Fruit fly (Drosophila melanogaster) whole organism, embryonic: ENCODE data around the gene CG13309.

Source experiments
- Atf6 ChIP-seq: fragments of 200-800 bp; sonication (Bioruptor generic); IDR thresholded peaks from 2 replicates; pipeline ENCODE4 v1.3.6; 2022; ENCODE audit warnings: missing biosample characterization, missing genetic modification characterization
- CG10267 ChIP-seq: fragments of 200-800 bp; sonication (Bioruptor generic); optimal IDR thresholded peaks from 2 replicates; lab custom pipeline; 2018; ENCODE audit warnings: missing biosample characterization, mild to moderate bottlenecking, missing genetic modification characterization, moderate library complexity
- CG11398 ChIP-seq: fragments of 200-800 bp; sonication (Bioruptor generic); optimal IDR thresholded peaks from 2 replicates; lab custom pipeline; 2016; ENCODE audit warnings: missing biosample characterization, missing genetic modification characterization
- CG11504 ChIP-seq: fragments of 200-800 bp; sonication (Bioruptor generic); optimal IDR thresholded peaks from 3 replicates; lab custom pipeline; 2019; ENCODE audit warnings: missing biosample characterization, mild to moderate bottlenecking, missing genetic modification characterization, moderate library complexity
- CG12659 ChIP-seq: fragments of 200-800 bp; sonication (Bioruptor generic); optimal IDR thresholded peaks from 3 replicates; lab custom pipeline; 2017; ENCODE audit warnings: mild to moderate bottlenecking, missing biosample characterization, missing genetic modification reagents, missing genetic modification characterization
- CG13624 ChIP-seq: fragments of 200-800 bp; sonication (Bioruptor generic); optimal IDR thresholded peaks from 2 replicates; lab custom pipeline; 2016; ENCODE audit warnings: missing biosample characterization, missing genetic modification characterization
- CG15269 ChIP-seq: fragments of 200-800 bp; sonication (Bioruptor generic); optimal IDR thresholded peaks from 2 replicates; lab custom pipeline; 2018; ENCODE audit warnings: missing biosample characterization, mild to moderate bottlenecking, missing genetic modification characterization, moderate library complexity
- CG15479 ChIP-seq: fragments of 200-800 bp; sonication (Bioruptor generic); optimal IDR thresholded peaks from 3 replicates; lab custom pipeline; 2019; ENCODE audit warnings: missing biosample characterization, mild to moderate bottlenecking, missing genetic modification characterization, moderate library complexity
- CG15601 ChIP-seq: fragments of 200-800 bp; sonication (Bioruptor generic); optimal IDR thresholded peaks from 3 replicates; lab custom pipeline; 2019; ENCODE audit warnings: missing biosample characterization, mild to moderate bottlenecking, missing genetic modification characterization, moderate library complexity
- CG3163 ChIP-seq: fragments of 200-800 bp; sonication (Bioruptor generic); optimal IDR thresholded peaks from 3 replicates; lab custom pipeline; 2016; ENCODE audit warnings: missing biosample characterization, missing genetic modification characterization
- CG4328 ChIP-seq: fragments of 200-800 bp; sonication (Bioruptor generic); optimal IDR thresholded peaks from 3 replicates; lab custom pipeline; 2017; ENCODE audit warnings: missing biosample characterization, missing genetic modification reagents, missing genetic modification characterization
- CG5180 ChIP-seq: fragments of 200-800 bp; sonication (Bioruptor generic); optimal IDR thresholded peaks from 3 replicates; lab custom pipeline; 2017; ENCODE audit warnings: missing biosample characterization, missing genetic modification characterization, mild to moderate bottlenecking, moderate library complexity, missing genetic modification reagents
- CG6813 ChIP-seq: fragments of 200-800 bp; sonication (Bioruptor generic); optimal IDR thresholded peaks from 2 replicates; lab custom pipeline; 2017; ENCODE audit warnings: missing biosample characterization, missing genetic modification characterization, mild to moderate bottlenecking, moderate library complexity, missing genetic modification reagents
- CG7839 ChIP-seq: fragments of 200-800 bp; sonication (Bioruptor generic); optimal IDR thresholded peaks from 3 replicates; lab custom pipeline; 2018; ENCODE audit warnings: missing biosample characterization, mild to moderate bottlenecking, missing genetic modification characterization, moderate library complexity
- CG7928 ChIP-seq: fragments of 200-800 bp; sonication (Bioruptor generic); optimal IDR thresholded peaks from 2 replicates; lab custom pipeline; 2017; ENCODE audit warnings: missing biosample characterization, mild to moderate bottlenecking, missing genetic modification characterization
- CG7987 ChIP-seq: fragments of 200-800 bp; sonication (Bioruptor generic); optimal IDR thresholded peaks from 2 replicates; lab custom pipeline; 2018; ENCODE audit warnings: missing biosample characterization, mild to moderate bottlenecking, missing genetic modification characterization, moderate library complexity
- CG8290 ChIP-seq, 3 experiments: fragments of 200-800 bp; sonication (Bioruptor generic); optimal IDR thresholded peaks; 2 replicates each; lab custom pipeline; 2016 to 2019; ENCODE audit warnings: missing biosample characterization in 3 of 3, missing genetic modification characterization in 3 of 3, mild to moderate bottlenecking in 2 of 3, moderate library complexity in 1 of 3
- CG8388 ChIP-seq: fragments of 200-800 bp; sonication (Bioruptor generic); optimal IDR thresholded peaks from 2 replicates; lab custom pipeline; 2019; ENCODE audit warnings: missing biosample characterization, mild to moderate bottlenecking, missing genetic modification characterization, moderate library complexity
- CG8478 ChIP-seq: fragments of >200 bp; optimal IDR thresholded peaks from 2 replicates; lab custom pipeline; 2018
- D19A ChIP-seq: fragments of 200-800 bp; optimal IDR thresholded peaks from 3 replicates; lab custom pipeline; 2019; ENCODE audit warnings: missing biosample characterization, mild to moderate bottlenecking, missing genetic modification characterization, moderate library complexity
- Eip74EF ChIP-seq, 2 experiments: fragments of 200-800 bp in 1 of 2; fragments of >200 bp in 1 of 2; sonication (Bioruptor generic) in 1 of 2; optimal IDR thresholded peaks; 2 replicates each; lab custom pipeline; 2017 to 2019; ENCODE audit warnings: missing biosample characterization in 2 of 2, missing genetic modification characterization in 2 of 2, mild to moderate bottlenecking in 1 of 2, moderate library complexity in 1 of 2
- Mes4 ChIP-seq: fragments of 200-800 bp; sonication (Bioruptor generic); optimal IDR thresholded peaks from 2 replicates; lab custom pipeline; 2016; ENCODE audit warnings: missing biosample characterization, missing genetic modification characterization
- Mrtf ChIP-seq: fragments of 200-800 bp; sonication (Bioruptor generic); IDR thresholded peaks from 3 replicates; pipeline ENCODE4 v1.3.6; 2022; ENCODE audit warnings: missing biosample characterization, missing genetic modification characterization
- Neu2 ChIP-seq: fragments of 200-800 bp; sonication (Bioruptor generic); optimal IDR thresholded peaks from 3 replicates; lab custom pipeline; 2016; ENCODE audit warnings: missing biosample characterization, missing genetic modification characterization, borderline replicate concordance
- Nf-YA ChIP-seq: fragments of 200-800 bp; sonication (Bioruptor generic); IDR thresholded peaks from 2 replicates; pipeline ENCODE4 v1.3.6; 2022; ENCODE audit warnings: missing biosample characterization, missing genetic modification characterization
- Nf-YB ChIP-seq: fragments of 200-800 bp; sonication (Bioruptor generic); optimal IDR thresholded peaks from 3 replicates; lab custom pipeline; 2019; ENCODE audit warnings: missing biosample characterization, mild to moderate bottlenecking, missing genetic modification characterization, moderate library complexity
- Oaz ChIP-seq: fragments of 200-800 bp; sonication (Bioruptor generic); IDR thresholded peaks from 2 replicates; pipeline ENCODE4 v1.3.6; 2022; ENCODE audit warnings: missing biosample characterization, missing genetic modification characterization
- Sry-δ ChIP-seq: fragments of 200-800 bp; sonication (Bioruptor generic); optimal IDR thresholded peaks from 2 replicates; lab custom pipeline; 2016; ENCODE audit warnings: missing biosample characterization, missing genetic modification characterization
- Stat92E ChIP-seq, 3 experiments: fragments of >200 bp in 2 of 3; fragments of 200-800 bp in 1 of 3; sonication (Bioruptor generic) in 1 of 3; optimal IDR thresholded peaks; 2 replicates each; lab custom pipeline; 2017 to 2019; ENCODE audit warnings: missing biosample characterization in 3 of 3, missing genetic modification characterization in 3 of 3, mild to moderate bottlenecking in 1 of 3, moderate library complexity in 1 of 3
- Trl ChIP-seq, 3 experiments: fragments of >200 bp in 2 of 3; fragments of 200-800 bp in 1 of 3; sonication (Bioruptor generic) in 1 of 3; optimal IDR thresholded peaks; 2 replicates in 1 of 3; 3 replicates in 2 of 3; lab custom pipeline; 2016 to 2017; ENCODE audit warnings: missing biosample characterization in 1 of 3, missing genetic modification characterization in 1 of 3
- amos ChIP-seq: fragments of 200-800 bp; sonication (Bioruptor generic); IDR thresholded peaks from 2 replicates; pipeline ENCODE4 v1.3.6; 2022; ENCODE audit warnings: missing biosample characterization, missing genetic modification characterization; ENCODE audit not compliant: partially characterized antibody
- ap ChIP-seq: fragments of 200-800 bp; sonication (Bioruptor generic); IDR thresholded peaks from 2 replicates; pipeline ENCODE4 v1.3.6; 2022; ENCODE audit warnings: missing biosample characterization, missing genetic modification characterization
- crol ChIP-seq: fragments of 200-800 bp; sonication (Bioruptor generic); IDR thresholded peaks from 2 replicates; pipeline ENCODE4 v1.3.6; 2022; ENCODE audit warnings: missing biosample characterization, missing genetic modification characterization
- fd64A ChIP-seq: fragments of 200-800 bp; sonication (Bioruptor generic); optimal IDR thresholded peaks from 3 replicates; lab custom pipeline; 2018; ENCODE audit warnings: missing biosample characterization, mild to moderate bottlenecking, missing genetic modification characterization
- grn ChIP-seq: fragments of 200-800 bp; sonication (Bioruptor generic); optimal IDR thresholded peaks from 3 replicates; lab custom pipeline; 2017; ENCODE audit warnings: missing biosample characterization, missing genetic modification characterization
- hbn ChIP-seq: fragments of 200-800 bp; sonication (Bioruptor generic); IDR thresholded peaks from 2 replicates; pipeline ENCODE4 v1.3.6; 2022; ENCODE audit warnings: missing biosample characterization, missing genetic modification characterization; ENCODE audit not compliant: partially characterized antibody
- kay ChIP-seq: fragments of 200-800 bp; sonication (Bioruptor generic); optimal IDR thresholded peaks from 2 replicates; lab custom pipeline; 2016; ENCODE audit warnings: missing biosample characterization, missing genetic modification characterization
- lov ChIP-seq, 2 experiments: fragments of 200-800 bp in 1 of 2; fragments of >200 bp in 1 of 2; sonication (Bioruptor generic) in 1 of 2; IDR thresholded peaks in 1 of 2; optimal IDR thresholded peaks in 1 of 2; 2 replicates in 1 of 2; 3 replicates in 1 of 2; pipeline versions ENCODE4 v1.3.6 to Lab custom; 2017 to 2022; ENCODE audit warnings: missing biosample characterization in 1 of 2, missing genetic modification characterization in 1 of 2
- pb ChIP-seq: fragments of 200-800 bp; sonication (Bioruptor generic); optimal IDR thresholded peaks from 3 replicates; lab custom pipeline; 2016; ENCODE audit warnings: missing biosample characterization, missing genetic modification characterization
- pfk ChIP-seq: fragments of 200-800 bp; sonication (Bioruptor generic); optimal IDR thresholded peaks from 2 replicates; lab custom pipeline; 2018; ENCODE audit warnings: missing biosample characterization, mild to moderate bottlenecking, missing genetic modification characterization, moderate library complexity
- so ChIP-seq: fragments of 200-800 bp; sonication (Bioruptor generic); IDR thresholded peaks from 3 replicates; pipeline ENCODE4 v1.3.6; 2022; ENCODE audit warnings: missing biosample characterization, missing genetic modification characterization
- sug ChIP-seq: fragments of 200-800 bp; optimal IDR thresholded peaks from 2 replicates; lab custom pipeline; 2019; ENCODE audit warnings: missing biosample characterization, mild to moderate bottlenecking, missing genetic modification characterization, moderate library complexity
- tap ChIP-seq: fragments of 200-800 bp; optimal IDR thresholded peaks from 3 replicates; lab custom pipeline; 2019; ENCODE audit warnings: missing biosample characterization, mild to moderate bottlenecking, missing genetic modification characterization, moderate library complexity
- tgo ChIP-seq: fragments of 200-800 bp; sonication (Bioruptor generic); IDR thresholded peaks from 3 replicates; pipeline ENCODE4 v1.3.6; 2022; ENCODE audit warnings: missing biosample characterization, missing genetic modification characterization
- vnd ChIP-seq: fragments of 200-800 bp; sonication (Bioruptor generic); IDR thresholded peaks from 3 replicates; pipeline ENCODE4 v1.3.6; 2022; ENCODE audit warnings: missing biosample characterization, missing genetic modification characterization; ENCODE audit not compliant: partially characterized antibody

The CG13309 gene

dm6 chr3L:8827133-8827867 lies 17.1 kb downstream of the CG13309 start, which contains the start of gene dally (continued):
- peak; percentile 88 to 95 for TF ChIP-seq Trl (optimal IDR thresholded peaks at IDR 0.05; lab: Kevin White, UChicago)
- TF ChIP-seq Trl (GFP tag; optimal IDR thresholded peaks at IDR 0.05; lab: Kevin White, UChicago): peak; percentile 64
- peak; percentile 26 for TF ChIP-seq sug
- TF ChIP-seq CG7928 (GFP tag; lab: Kevin White, UChicago): no peak
- no peak for TF ChIP-seq lov (optimal IDR thresholded peaks at IDR 0.05; lab: Kevin White, UChicago)
- peak; percentile 63; the same call in 2 of the 3 replicates for TF ChIP-seq lov (GFP tag; IDR thresholded peaks at IDR 0.05; lab: Robert Waterston, UW)
- peak; percentile 69 for TF ChIP-seq CG5180 (GFP tag; lab: Kevin White, UChicago)
- TF ChIP-seq vnd: 0 out of 3 replicates have a peak, but pooled peaks have one; percentile 6
- TF ChIP-seq Mes4: no peak
- TF ChIP-seq CG12659: peak; percentile 3
- TF ChIP-seq CG11504 (tag; lab: Kevin White, UChicago): peak; percentile 46
- peak; percentile 11 for TF ChIP-seq D19A (tag; lab: Kevin White, UChicago)
- TF ChIP-seq CG7839: peak; percentile 44
- TF ChIP-seq CG8388 (GFP tag; lab: Kevin White, UChicago): no peak
- no peak for TF ChIP-seq CG8290 (GFP tag; optimal IDR thresholded peaks at IDR 0.05; lab: Kevin White, UChicago)
- peak in 1 of 2 experiments; percentile 76 for TF ChIP-seq CG8290 (tag; optimal IDR thresholded peaks at IDR 0.05; lab: Kevin White, UChicago)
- peak in 1 of 3 experiments; percentile 18 for TF ChIP-seq Stat92E (GFP tag; optimal IDR thresholded peaks at IDR 0.05; lab: Kevin White, UChicago)
- TF ChIP-seq Neu2 (GFP tag; lab: Kevin White, UChicago): no peak
- TF ChIP-seq ap (GFP tag; lab: Robert Waterston, UW): 0 out of 2 replicates have a peak, but pooled peaks have one; percentile 6
- TF ChIP-seq CG3163 (GFP tag; lab: Kevin White, UChicago): peak; percentile 99
- peak; percentile 55; the same call in 1 of the 2 replicates for TF ChIP-seq amos (GFP tag; lab: Robert Waterston, UW)
- no peak for TF ChIP-seq CG8478
- TF ChIP-seq CG15601 (tag; lab: Kevin White, UChicago): peak; percentile 28
- TF ChIP-seq pb: peak; percentile 21
- peak; percentile 65; the same call in 2 of the 3 replicates for TF ChIP-seq so (GFP tag; lab: Robert Waterston, UW)
- no peak for TF ChIP-seq Sry-δ
- TF ChIP-seq CG6813: peak; percentile 33
- TF ChIP-seq kay (GFP tag; lab: Kevin White, UChicago): no peak
- peak; percentile 22 for TF ChIP-seq CG13624 (GFP tag; lab: Kevin White, UChicago)
- TF ChIP-seq grn (GFP tag; lab: Kevin White, UChicago): peak; percentile 62
- TF ChIP-seq tap (tag; lab: Kevin White, UChicago): peak; percentile 2
- TF ChIP-seq Atf6 (GFP tag; lab: Robert Waterston, UW): 0 out of 2 replicates have a peak, but pooled peaks have one; percentile 32
- TF ChIP-seq CG10267 (tag; lab: Kevin White, UChicago): peak; percentile 7
- peak; percentile 7 for TF ChIP-seq CG15479
- TF ChIP-seq CG7987 (GFP tag; lab: Kevin White, UChicago): peak; percentile 64
- no peak; the same call in 2 of the 3 replicates for TF ChIP-seq tgo (GFP tag; lab: Robert Waterston, UW)
- TF ChIP-seq crol (GFP tag; lab: Robert Waterston, UW): peak; percentile 30; the same call in 1 of the 2 replicates
- TF ChIP-seq Mrtf (GFP tag; lab: Robert Waterston, UW): no peak
- TF ChIP-seq CG4328 (GFP tag; lab: Kevin White, UChicago): peak; percentile 15
- TF ChIP-seq pfk: peak; percentile 36
- peak; percentile 26; the same call in 1 of the 2 replicates for TF ChIP-seq hbn
- peak; percentile 1 for TF ChIP-seq CG15269 (tag; lab: Kevin White, UChicago)
- TF ChIP-seq fd64A: peak; percentile 15
- TF ChIP-seq Eip74EF (GFP tag; optimal IDR thresholded peaks at IDR 0.05; lab: Kevin White, UChicago): peak in 1 of 2 experiments; percentile 15
- peak; percentile 1 for TF ChIP-seq Nf-YB (GFP tag; lab: Kevin White, UChicago)
- TF ChIP-seq Nf-YA: 0 out of 2 replicates have a peak, but pooled peaks have one; percentile 32
- peak; percentile 3 for TF ChIP-seq CG11398 (GFP tag; lab: Kevin White, UChicago)
- TF ChIP-seq Oaz (GFP tag; lab: Robert Waterston, UW): no peak
